Fruit fly (Drosophila melanogaster) whole organism, prepupa: ENCODE data around the gene RabX6.

ENCODE experiments used
- CG10631 ChIP-seq: fragments of 200-800 bp; sonication (Bioruptor generic); optimal IDR thresholded peaks from 2 replicates; lab custom pipeline; 2016; ENCODE audit warnings: missing biosample characterization, missing genetic modification characterization
- CG10669 ChIP-seq: fragments of 200-800 bp; sonication (Bioruptor generic); optimal IDR thresholded peaks from 3 replicates; lab custom pipeline; 2018; ENCODE audit warnings: missing biosample characterization, mild to moderate bottlenecking, missing genetic modification characterization, moderate library complexity
- CG11294 ChIP-seq: fragments of 200-800 bp; sonication (Bioruptor generic); IDR thresholded peaks from 2 replicates; pipeline ENCODE4 v1.3.6; 2022; ENCODE audit warnings: missing biosample characterization, missing genetic modification characterization
- CG11762 ChIP-seq: fragments of 200-800 bp; sonication (Bioruptor generic); optimal IDR thresholded peaks from 3 replicates; lab custom pipeline; 2016; ENCODE audit warnings: missing biosample characterization, missing genetic modification characterization; ENCODE audit not compliant: insufficient read depth
- CG11902 ChIP-seq: fragments of 200-800 bp; sonication (Bioruptor generic); optimal IDR thresholded peaks from 3 replicates; lab custom pipeline; 2016; ENCODE audit warnings: missing biosample characterization, missing genetic modification characterization
- CG15336 ChIP-seq: fragments of 200-800 bp; sonication (Bioruptor generic); IDR thresholded peaks from 2 replicates; pipeline ENCODE4 v1.3.6; 2022; ENCODE audit warnings: missing biosample characterization, missing genetic modification characterization
- CG1621 ChIP-seq: fragments of 200-800 bp; sonication (Bioruptor generic); optimal IDR thresholded peaks from 3 replicates; lab custom pipeline; 2018; ENCODE audit warnings: missing biosample characterization, mild to moderate bottlenecking, missing genetic modification characterization
- CG16779 ChIP-seq: fragments of 200-800 bp; sonication (Bioruptor generic); optimal IDR thresholded peaks from 3 replicates; lab custom pipeline; 2017; ENCODE audit warnings: missing biosample characterization, mild to moderate bottlenecking, missing genetic modification characterization
- CG3032 ChIP-seq: fragments of 200-800 bp; optimal IDR thresholded peaks from 2 replicates; lab custom pipeline; 2019; ENCODE audit warnings: missing biosample characterization, mild to moderate bottlenecking, missing genetic modification characterization, moderate library complexity
- CG31627 ChIP-seq: fragments of 200-800 bp; sonication (Bioruptor generic); optimal IDR thresholded peaks from 3 replicates; lab custom pipeline; 2016; ENCODE audit warnings: missing biosample characterization, missing genetic modification characterization
- CG3919 ChIP-seq: fragments of 200-800 bp; sonication (Bioruptor generic); optimal IDR thresholded peaks from 3 replicates; lab custom pipeline; 2016; ENCODE audit warnings: missing biosample characterization, missing genetic modification characterization
- CG4318 ChIP-seq: fragments of 200-800 bp; sonication (Bioruptor generic); optimal IDR thresholded peaks from 3 replicates; lab custom pipeline; 2017; ENCODE audit warnings: missing biosample characterization, mild to moderate bottlenecking, missing genetic modification characterization
- CG6276 ChIP-seq: fragments of 200-800 bp; sonication (Bioruptor generic); optimal IDR thresholded peaks from 2 replicates; lab custom pipeline; 2017; ENCODE audit warnings: missing biosample characterization, mild to moderate bottlenecking, missing genetic modification characterization
- CG6792 ChIP-seq: fragments of 200-800 bp; sonication (Bioruptor generic); optimal IDR thresholded peaks from 3 replicates; lab custom pipeline; 2016; ENCODE audit warnings: missing biosample characterization, missing genetic modification characterization
- CG6808 ChIP-seq: fragments of 200-800 bp; sonication (Bioruptor generic); optimal IDR thresholded peaks from 3 replicates; lab custom pipeline; 2017; ENCODE audit warnings: missing biosample characterization, missing genetic modification characterization, mild to moderate bottlenecking, moderate library complexity, missing genetic modification reagents
- CG6854 ChIP-seq: fragments of 200-800 bp; sonication (Bioruptor generic); optimal IDR thresholded peaks from 2 replicates; lab custom pipeline; 2017; ENCODE audit warnings: missing biosample characterization, mild to moderate bottlenecking, missing genetic modification characterization
- CG7368 ChIP-seq: fragments of 200-800 bp; sonication (Bioruptor generic); optimal IDR thresholded peaks from 3 replicates; lab custom pipeline; 2016; ENCODE audit warnings: missing biosample characterization, missing genetic modification characterization
- CG8119 ChIP-seq: fragments of 200-800 bp; sonication (Bioruptor generic); IDR thresholded peaks from 3 replicates; pipeline ENCODE4 v1.3.6; 2022; ENCODE audit warnings: missing biosample characterization, missing genetic modification characterization
- CG8319 ChIP-seq: fragments of 200-800 bp; sonication (Bioruptor generic); optimal IDR thresholded peaks from 3 replicates; lab custom pipeline; 2016; ENCODE audit warnings: missing biosample characterization, missing genetic modification characterization
- CG9139 ChIP-seq: fragments of 200-800 bp; sonication (Bioruptor generic); optimal IDR thresholded peaks from 3 replicates; lab custom pipeline; 2017; ENCODE audit warnings: missing biosample characterization, mild to moderate bottlenecking, missing genetic modification characterization
- Eip75B ChIP-seq: fragments of 200-800 bp; sonication (Bioruptor generic); optimal IDR thresholded peaks from 3 replicates; lab custom pipeline; 2016; ENCODE audit warnings: missing biosample characterization, missing genetic modification characterization
- Eip78C ChIP-seq: fragments of 200-800 bp; sonication (Bioruptor generic); peaks from one replicate; lab custom pipeline; 2016; ENCODE audit warnings: missing biosample characterization, missing genetic modification characterization
- Eip93F ChIP-seq: fragments of 200-800 bp; sonication (Bioruptor generic); optimal IDR thresholded peaks from 2 replicates; lab custom pipeline; 2016; ENCODE audit warnings: missing biosample characterization, mild to moderate bottlenecking, missing genetic modification characterization
- Ets21C ChIP-seq: fragments of 200-800 bp; sonication (Bioruptor generic); optimal IDR thresholded peaks from 3 replicates; lab custom pipeline; 2016; ENCODE audit warnings: missing biosample characterization, missing genetic modification characterization
- Ets96B ChIP-seq: fragments of 200-800 bp; optimal IDR thresholded peaks from 2 replicates; lab custom pipeline; 2019; ENCODE audit warnings: missing biosample characterization, mild to moderate bottlenecking, missing genetic modification characterization, moderate library complexity
- Gug ChIP-seq: fragments of 200-800 bp; sonication (Bioruptor generic); IDR thresholded peaks from 2 replicates; pipeline ENCODE4 v1.3.6; 2022; ENCODE audit warnings: missing biosample characterization, missing genetic modification characterization
- Hr38 ChIP-seq: sonication (Bioruptor generic); optimal IDR thresholded peaks from 2 replicates; lab custom pipeline; 2016; ENCODE audit warnings: missing biosample characterization, missing genetic modification characterization
- Hr39 ChIP-seq: fragments of 200-800 bp; sonication (Bioruptor generic); optimal IDR thresholded peaks from 2 replicates; lab custom pipeline; 2016; ENCODE audit warnings: missing biosample characterization, missing genetic modification characterization
- Lpt ChIP-seq: fragments of 200-800 bp; sonication (Bioruptor generic); optimal IDR thresholded peaks from 3 replicates; lab custom pipeline; 2016; ENCODE audit warnings: missing biosample characterization, missing genetic modification characterization
- Met ChIP-seq: fragments of 200-800 bp; sonication (Bioruptor generic); optimal IDR thresholded peaks from 3 replicates; lab custom pipeline; 2016; ENCODE audit warnings: missing biosample characterization, missing genetic modification characterization
- OdsH ChIP-seq: fragments of 200-800 bp; sonication (Bioruptor generic); optimal IDR thresholded peaks from 3 replicates; lab custom pipeline; 2016; ENCODE audit warnings: missing biosample characterization, missing genetic modification characterization
- Smox ChIP-seq: fragments of 200-800 bp; sonication (Bioruptor generic); optimal IDR thresholded peaks from 3 replicates; lab custom pipeline; 2016; ENCODE audit warnings: missing biosample characterization, missing genetic modification characterization
- Sox102F ChIP-seq: fragments of 200-800 bp; sonication (Bioruptor generic); optimal IDR thresholded peaks from 2 replicates; lab custom pipeline; 2016; ENCODE audit warnings: missing biosample characterization, mild to moderate bottlenecking, missing genetic modification characterization
- Sox14 ChIP-seq: fragments of 200-800 bp; sonication (Bioruptor generic); optimal IDR thresholded peaks from 3 replicates; lab custom pipeline; 2016; ENCODE audit warnings: missing biosample characterization, missing genetic modification characterization
- Sox15 ChIP-seq: fragments of 200-800 bp; sonication (Bioruptor generic); optimal IDR thresholded peaks from 3 replicates; lab custom pipeline; 2016; ENCODE audit warnings: missing biosample characterization, missing genetic modification characterization
- acj6 ChIP-seq: fragments of 200-800 bp; sonication (Bioruptor generic); optimal IDR thresholded peaks from 3 replicates; lab custom pipeline; 2016; ENCODE audit warnings: missing biosample characterization, missing genetic modification characterization
- cyc ChIP-seq: fragments of 200-800 bp; sonication (Bioruptor generic); optimal IDR thresholded peaks from 3 replicates; lab custom pipeline; 2016; ENCODE audit warnings: missing biosample characterization, missing genetic modification characterization
- dac ChIP-seq: fragments of 200-800 bp; sonication (Bioruptor generic); optimal IDR thresholded peaks from 2 replicates; lab custom pipeline; 2017; ENCODE audit warnings: missing biosample characterization, mild to moderate bottlenecking, missing genetic modification characterization
- dsx ChIP-seq: fragments of 200-800 bp; optimal IDR thresholded peaks from 3 replicates; lab custom pipeline; 2019; ENCODE audit warnings: missing biosample characterization, mild to moderate bottlenecking, missing genetic modification characterization, moderate library complexity; ENCODE audit not compliant: poor library complexity, severe bottlenecking
- eg ChIP-seq: fragments of 200-800 bp; sonication (Bioruptor generic); IDR thresholded peaks from 3 replicates; pipeline ENCODE4 v1.3.6; 2022; ENCODE audit warnings: missing biosample characterization, missing genetic modification characterization
- fd59A ChIP-seq: fragments of 200-800 bp; sonication (Bioruptor generic); optimal IDR thresholded peaks from 2 replicates; lab custom pipeline; 2017; ENCODE audit warnings: missing biosample characterization, mild to moderate bottlenecking, missing genetic modification characterization, missing genetic modification reagents
- fd85E ChIP-seq: fragments of 200-800 bp; sonication (Bioruptor generic); optimal IDR thresholded peaks from 3 replicates; lab custom pipeline; 2016; ENCODE audit warnings: missing biosample characterization, missing genetic modification characterization
- fkh ChIP-seq: fragments of 200-800 bp; sonication (Bioruptor generic); optimal IDR thresholded peaks from 3 replicates; lab custom pipeline; 2017; ENCODE audit warnings: missing biosample characterization, mild to moderate bottlenecking, missing genetic modification characterization, moderate library complexity
- lz ChIP-seq: fragments of 200-800 bp; sonication (Bioruptor generic); optimal IDR thresholded peaks from 3 replicates; lab custom pipeline; 2016; ENCODE audit warnings: missing biosample characterization, missing genetic modification characterization
- net ChIP-seq: fragments of 200-800 bp; sonication (Bioruptor generic); optimal IDR thresholded peaks from 3 replicates; lab custom pipeline; 2016; ENCODE audit warnings: missing biosample characterization, missing genetic modification characterization
- pdm3 ChIP-seq: fragments of 200-800 bp; sonication (Bioruptor generic); optimal IDR thresholded peaks from 3 replicates; lab custom pipeline; 2016; ENCODE audit warnings: missing biosample characterization, missing genetic modification characterization
- salr ChIP-seq, 2 experiments: fragments of 200-800 bp; sonication (Bioruptor generic); optimal IDR thresholded peaks; 3 replicates each; lab custom pipeline; 2016 to 2018; ENCODE audit warnings: missing biosample characterization in 2 of 2, missing genetic modification characterization in 2 of 2, mild to moderate bottlenecking in 1 of 2
- spab ChIP-seq: fragments of 200-800 bp; sonication (Bioruptor generic); optimal IDR thresholded peaks from 2 replicates; lab custom pipeline; 2017; ENCODE audit warnings: missing biosample characterization, mild to moderate bottlenecking, missing genetic modification characterization, missing genetic modification reagents
- topi ChIP-seq: fragments of 200-800 bp; sonication (Bioruptor generic); optimal IDR thresholded peaks from 3 replicates; lab custom pipeline; 2016; ENCODE audit warnings: missing biosample characterization, missing genetic modification characterization
- vri ChIP-seq: fragments of 200-800 bp; sonication (Bioruptor generic); optimal IDR thresholded peaks from 3 replicates; lab custom pipeline; 2016; ENCODE audit warnings: missing biosample characterization, mild to moderate bottlenecking, missing genetic modification characterization

Gene RabX6

DNA sequence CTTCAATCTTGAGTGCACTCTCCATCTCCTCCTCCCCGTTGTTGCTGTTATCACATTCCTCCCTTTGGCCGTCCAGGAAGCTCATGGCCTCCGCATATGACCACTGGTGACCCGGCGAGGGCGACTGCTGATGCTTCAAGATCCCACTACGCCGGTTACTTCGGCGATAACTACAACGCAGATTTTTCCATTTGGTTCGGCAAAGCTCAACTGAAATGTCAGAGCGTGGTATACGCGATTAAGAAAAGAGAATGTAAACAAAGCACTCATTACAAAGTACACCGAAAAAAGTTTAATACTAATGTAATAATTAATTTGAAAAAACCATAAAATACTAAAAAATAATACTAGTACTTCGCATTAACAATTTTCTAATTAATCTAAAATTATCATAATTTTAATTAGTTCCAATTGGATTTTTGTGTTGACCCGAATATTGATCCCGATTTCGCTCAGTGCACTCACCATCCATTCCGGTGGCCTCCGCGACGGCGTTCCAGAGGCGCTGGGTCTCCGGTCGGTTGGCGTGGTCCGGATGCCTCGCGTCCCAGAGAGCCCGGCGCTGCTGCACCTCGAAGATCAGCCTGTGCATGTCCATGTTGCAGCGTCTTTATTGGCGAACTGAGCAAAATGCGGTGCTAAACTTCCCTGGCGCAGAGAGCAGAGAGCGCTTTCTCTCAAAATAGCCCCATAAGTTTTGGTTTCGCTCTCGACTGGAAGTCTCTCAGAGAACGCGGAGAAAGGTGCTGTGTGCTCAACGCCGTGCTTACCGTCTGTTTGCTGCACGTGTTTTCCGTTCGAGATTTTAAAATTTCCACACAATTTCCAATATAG lies 48.4 kb downstream of the RabX6 start:
- TF ChIP-seq Gug (GFP tag; lab: Robert Waterston, UW) (peak; percentile 96), CG10631 (peak; percentile 97), CG9139 (GFP tag; lab: Kevin White, UChicago) (peak; percentile 97), eg (peak; percentile 97), Hr38 (GFP tag; lab: Kevin White, UChicago) (no peak), CG8319 (GFP tag; lab: Kevin White, UChicago) (peak; percentile 96), CG11902 (GFP tag; lab: Kevin White, UChicago) (peak; percentile 90), Hr39 (GFP tag; lab: Kevin White, UChicago) (peak; percentile 79), Eip93F (GFP tag; lab: Kevin White, UChicago) (peak; percentile 87), Eip75B (GFP tag; lab: Kevin White, UChicago) (peak; percentile 95), Lpt (GFP tag; lab: Kevin White, UChicago) (peak; percentile 92), CG11294 (GFP tag; lab: Robert Waterston, UW) (peak; percentile 92), fkh (GFP tag; lab: Kevin White, UChicago) (peak; percentile 69), CG6808 (GFP tag; lab: Kevin White, UChicago) (peak; percentile 96), cyc (GFP tag; lab: Kevin White, UChicago) (peak; percentile 91), CG3032 (tag; lab: Kevin White, UChicago) (peak; percentile 98), Smox (peak; percentile 92), vri (GFP tag; lab: Kevin White, UChicago) (peak; percentile 80), CG4318 (peak; percentile 91), salr (GFP tag; optimal IDR thresholded peaks at IDR 0.05; lab: Kevin White, UChicago) (peak; percentile 89 to 94), pdm3 (GFP tag; lab: Kevin White, UChicago) (peak; percentile 94), CG6792 (GFP tag; lab: Kevin White, UChicago) (peak; percentile 96), Met (peak; percentile 91), CG6854 (GFP tag; lab: Kevin White, UChicago) (peak; percentile 89), fd85E (GFP tag; lab: Kevin White, UChicago) (peak; percentile 73), CG31627 (GFP tag; lab: Kevin White, UChicago) (peak; percentile 88), Ets21C (GFP tag; lab: Kevin White, UChicago) (peak; percentile 76), CG6276 (peak; percentile 92), CG16779 (peak; percentile 95), Sox15 (GFP tag; lab: Kevin White, UChicago) (peak; percentile 93), CG1621 (tag; lab: Kevin White, UChicago) (peak; percentile 96), dac (peak; percentile 88), Eip78C (GFP tag; lab: Kevin White, UChicago) (peak; percentile 99), CG11762 (GFP tag; lab: Kevin White, UChicago) (peak; percentile 96), Sox14 (GFP tag; lab: Kevin White, UChicago) (peak; percentile 92), lz (GFP tag; lab: Kevin White, UChicago) (peak; percentile 92), fd59A (GFP tag; lab: Kevin White, UChicago) (peak; percentile 96), CG7368 (GFP tag; lab: Kevin White, UChicago) (peak; percentile 96), OdsH (GFP tag; lab: Kevin White, UChicago) (peak; percentile 97), CG3919 (GFP tag; lab: Kevin White, UChicago) (peak; percentile 97), Ets96B (tag; lab: Kevin White, UChicago) (peak; percentile 98), CG10669 (GFP tag; lab: Kevin White, UChicago) (peak; percentile 93), spab (GFP tag; lab: Kevin White, UChicago) (peak; percentile 97), CG8119 (GFP tag; lab: Robert Waterston, UW) (peak; percentile 97), acj6 (GFP tag; lab: Kevin White, UChicago) (peak; percentile 97), net (GFP tag; lab: Kevin White, UChicago) (peak; percentile 96), dsx (GFP tag; lab: Kevin White, UChicago) (peak; percentile 97), topi (GFP tag; lab: Kevin White, UChicago) (peak; percentile 93), Sox102F (GFP tag; lab: Kevin White, UChicago) (peak; percentile 92), CG15336 (GFP tag; lab: Robert Waterston, UW) (peak; percentile 98)
